Worm (Caenorhabditis elegans) whole organism, L2 larva: Measurements from ENCODE around the gene F44D12.10.
"Not testable (repeated sequence)": the region's sequence is repeated elsewhere in the genome, so short reads cannot be mapped to it uniquely, and the experiment has no call there.

Experiments
- C34F6.9 ChIP-seq: fragments of 150-350 bp; optimal IDR thresholded peaks from 2 replicates; lab custom pipeline; 2014; ENCODE audit warnings: missing biosample characterization, missing genetic modification characterization
- R02D3.7 ChIP-seq: fragments of 150-350 bp; optimal IDR thresholded peaks from 2 replicates; lab custom pipeline; 2014; ENCODE audit warnings: missing biosample characterization, missing genetic modification characterization
- Y55F3AM.14 ChIP-seq: fragments of 200-800 bp; sonication (Bioruptor generic); optimal IDR thresholded peaks from 2 replicates; lab custom pipeline; 2018; ENCODE audit warnings: mild to moderate bottlenecking, missing genetic modification characterization, missing compliant biosample characterization
- alr-1 ChIP-seq: fragments of 150-350 bp; optimal IDR thresholded peaks from 2 replicates; lab custom pipeline; 2014; ENCODE audit warnings: missing biosample characterization, missing genetic modification characterization
- aly-2 ChIP-seq: fragments of 150-350 bp; optimal IDR thresholded peaks from 2 replicates; lab custom pipeline; 2014; ENCODE audit warnings: missing biosample characterization, missing genetic modification characterization
- blmp-1 ChIP-seq: sonication (generic microtip); optimal IDR thresholded peaks from 2 replicates; lab custom pipeline; 2017; ENCODE audit warnings: missing genetic modification characterization, mild to moderate bottlenecking, missing compliant biosample characterization, antibody characterized with exemption, moderate library complexity; ENCODE audit not compliant: insufficient read depth
- ceh-16 ChIP-seq: fragments of 150-350 bp; optimal IDR thresholded peaks from 2 replicates; lab custom pipeline; 2014; ENCODE audit warnings: missing biosample characterization, missing genetic modification characterization
- ceh-82 ChIP-seq: fragments of 150-350 bp; optimal IDR thresholded peaks from 2 replicates; lab custom pipeline; 2014; ENCODE audit warnings: missing biosample characterization, missing genetic modification characterization
- crh-2 ChIP-seq: sonication (generic microtip); optimal IDR thresholded peaks from 2 replicates; lab custom pipeline; 2017; ENCODE audit warnings: missing biosample characterization, missing genetic modification characterization
- dmd-4 ChIP-seq: sonication (generic microtip); optimal IDR thresholded peaks from 2 replicates; lab custom pipeline; 2017; ENCODE audit warnings: missing biosample characterization, missing genetic modification characterization
- egl-27 ChIP-seq: sonication (generic microtip); optimal IDR thresholded peaks from 3 replicates; lab custom pipeline; 2017; ENCODE audit warnings: missing biosample characterization, missing genetic modification reagents, missing genetic modification characterization
- elt-3 ChIP-seq: sonication (generic microtip); optimal IDR thresholded peaks from 2 replicates; lab custom pipeline; 2017; ENCODE audit warnings: missing biosample characterization, missing genetic modification characterization
- fos-1 ChIP-seq: fragments of 150-350 bp; optimal IDR thresholded peaks from 2 replicates; lab custom pipeline; 2014; ENCODE audit warnings: missing biosample characterization, missing genetic modification characterization
- gmeb-1 ChIP-seq: fragments of 150-350 bp; optimal IDR thresholded peaks from 2 replicates; lab custom pipeline; 2014; ENCODE audit warnings: missing biosample characterization, missing genetic modification characterization
- lin-39 ChIP-seq: fragments of 150-350 bp; optimal IDR thresholded peaks from 2 replicates; lab custom pipeline; 2014; ENCODE audit warnings: missing biosample characterization, missing genetic modification reagents, missing genetic modification characterization
- lsy-2 ChIP-seq, 2 experiments: fragments of 150-350 bp in 1 of 2; sonication (generic microtip) in 1 of 2; optimal IDR thresholded peaks; 2 replicates each; lab custom pipeline; 2014 to 2017; ENCODE audit warnings: missing biosample characterization in 2 of 2, missing genetic modification characterization in 2 of 2
- mdl-1 ChIP-seq, 2 experiments: fragments of 150-350 bp in 1 of 2; sonication (generic microtip) in 1 of 2; optimal IDR thresholded peaks; 2 replicates each; lab custom pipeline; 2017; ENCODE audit warnings: missing biosample characterization in 2 of 2, missing genetic modification characterization in 2 of 2
- nhr-10 ChIP-seq: sonication (generic microtip); optimal IDR thresholded peaks from 2 replicates; lab custom pipeline; 2017; ENCODE audit warnings: missing biosample characterization, missing genetic modification characterization
- nhr-11 ChIP-seq: fragments of 150-350 bp; optimal IDR thresholded peaks from 2 replicates; lab custom pipeline; 2014; ENCODE audit warnings: missing biosample characterization, missing genetic modification characterization
- nhr-12 ChIP-seq: fragments of 150-350 bp; optimal IDR thresholded peaks from 2 replicates; lab custom pipeline; 2014; ENCODE audit warnings: missing biosample characterization, missing genetic modification characterization
- nhr-129 ChIP-seq: fragments of 150-350 bp; optimal IDR thresholded peaks from 2 replicates; lab custom pipeline; 2014; ENCODE audit warnings: missing biosample characterization, missing genetic modification characterization
- nhr-21 ChIP-seq: fragments of 150-350 bp; optimal IDR thresholded peaks from 2 replicates; lab custom pipeline; 2014; ENCODE audit warnings: missing biosample characterization, missing genetic modification characterization
- nhr-237 ChIP-seq: fragments of 150-350 bp; optimal IDR thresholded peaks from 2 replicates; lab custom pipeline; 2014; ENCODE audit warnings: missing biosample characterization, missing genetic modification characterization
- nhr-25 ChIP-seq: fragments of 150-350 bp; sonication (generic microtip); optimal IDR thresholded peaks from 3 replicates; lab custom pipeline; 2014; ENCODE audit warnings: missing biosample characterization, missing genetic modification characterization
- nhr-6 ChIP-seq: fragments of 150-350 bp; optimal IDR thresholded peaks from 2 replicates; lab custom pipeline; 2014; ENCODE audit warnings: missing biosample characterization, missing genetic modification characterization
- peb-1 ChIP-seq: fragments of 150-350 bp; optimal IDR thresholded peaks from 2 replicates; lab custom pipeline; 2014; ENCODE audit warnings: missing biosample characterization, missing genetic modification characterization
- sem-4 ChIP-seq: fragments of 150-350 bp; optimal IDR thresholded peaks from 2 replicates; lab custom pipeline; 2014; ENCODE audit warnings: missing biosample characterization, missing genetic modification reagents, missing genetic modification characterization
- skn-1 ChIP-seq: sonication (generic microtip); optimal IDR thresholded peaks from 2 replicates; lab custom pipeline; 2017; ENCODE audit warnings: missing biosample characterization, missing genetic modification characterization
- sma-3 ChIP-seq: sonication (generic microtip); optimal IDR thresholded peaks from 2 replicates; lab custom pipeline; 2016; ENCODE audit warnings: missing genetic modification reagents, missing genetic modification characterization, missing compliant biosample characterization
- sma-9 ChIP-seq, 2 experiments: fragments of 150-350 bp in 1 of 2; sonication (generic microtip) in 1 of 2; optimal IDR thresholded peaks; 2 replicates each; lab custom pipeline; 2014 to 2016; ENCODE audit warnings: missing genetic modification characterization in 2 of 2, mild to moderate bottlenecking in 1 of 2, missing biosample characterization in 1 of 2, missing compliant biosample characterization in 1 of 2, missing genetic modification reagents in 1 of 2, moderate library complexity in 1 of 2
- snpc-4 ChIP-seq: fragments of 150-350 bp; optimal IDR thresholded peaks from 2 replicates; lab custom pipeline; 2014; ENCODE audit warnings: missing biosample characterization, missing genetic modification characterization
- unc-39 ChIP-seq: fragments of 150-350 bp; optimal IDR thresholded peaks from 2 replicates; lab custom pipeline; 2014; ENCODE audit warnings: missing biosample characterization, missing genetic modification characterization
- unc-55 ChIP-seq: fragments of 150-350 bp; sonication (generic microtip); optimal IDR thresholded peaks from 3 replicates; lab custom pipeline; 2014; ENCODE audit warnings: missing biosample characterization, missing genetic modification reagents, missing genetic modification characterization
- zag-1 ChIP-seq: fragments of 150-350 bp; optimal IDR thresholded peaks from 2 replicates; lab custom pipeline; 2014; ENCODE audit warnings: missing biosample characterization, missing genetic modification characterization
- ztf-1 ChIP-seq: fragments of 200-800 bp; sonication (Bioruptor generic); conservative IDR thresholded peaks from 2 replicates; pipeline ENCODE4 v1.3.6; 2022; ENCODE audit warnings: missing genetic modification characterization, missing compliant biosample characterization
- ztf-4 ChIP-seq: fragments of 150-350 bp; optimal IDR thresholded peaks from 2 replicates; lab custom pipeline; 2014; ENCODE audit warnings: missing biosample characterization, missing genetic modification characterization

F44D12.10 gene

DNA sequence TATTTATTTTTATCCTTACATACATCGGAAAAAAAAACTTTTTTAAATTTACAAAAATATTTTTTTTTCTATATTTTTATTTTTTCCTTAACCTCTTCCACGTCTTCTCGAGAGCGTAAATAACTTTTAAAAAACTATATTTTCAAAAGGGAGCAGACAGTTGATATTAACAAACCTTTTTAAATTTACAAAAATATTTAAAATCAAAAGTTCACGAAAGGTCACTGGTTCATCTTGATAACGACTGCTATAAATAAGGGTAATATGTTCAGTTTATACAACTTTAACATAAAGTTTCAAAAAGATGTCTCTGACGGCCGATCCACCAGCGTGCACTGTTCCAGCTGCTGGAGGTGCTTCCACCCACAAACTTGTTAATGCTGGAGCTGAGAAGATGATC, 8.1 kb downstream of the F44D12.10 start, which contains the start of the genes F44D12.16 and msd-2:
Gene F44D12.16 (plus strand): TSS at position 301 of the 400 bp plus-strand sequence.
Gene msd-2 (plus strand): TSS at position 305 of the 400 bp plus-strand sequence.
- not testable (repeated sequence) for TF ChIP-seq nhr-11 (tag; lab: Kevin White, UChicago); ceh-82; dmd-4 (tag; lab: Kevin White, UChicago)

DNA sequence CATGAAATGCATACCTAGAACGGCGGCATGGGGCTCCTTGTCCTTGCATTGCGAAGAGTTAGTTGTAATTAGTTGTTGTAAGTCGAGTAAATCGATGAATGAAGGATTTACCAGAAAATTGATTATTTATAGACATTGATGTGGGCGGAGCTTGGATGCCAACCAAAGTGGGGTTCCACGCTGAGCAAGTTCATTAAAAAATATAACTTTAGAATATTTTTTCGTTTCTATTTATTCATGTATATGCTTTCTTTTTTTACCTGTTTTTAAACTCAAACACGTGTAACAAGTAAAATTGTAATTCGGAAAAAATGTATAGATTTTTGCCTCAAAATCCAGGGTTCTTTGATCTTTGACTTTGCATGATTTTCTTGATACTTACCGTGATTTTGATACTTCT, 9.3 kb downstream of the F44D12.10 start, which contains the start of gene gipc-2:
Gene gipc-2 (minus strand): TSS at position 101 of the 400 bp plus-strand sequence.
- TF ChIP-seq unc-55 (no peak), sem-4 (tag; lab: Kevin White, UChicago) (no peak), nhr-6 (tag; lab: Kevin White, UChicago) (no peak), nhr-11 (tag; lab: Kevin White, UChicago) (no peak), elt-3 (tag; lab: Kevin White, UChicago) (no peak), lsy-2 (tag; optimal IDR thresholded peaks at IDR 0.05; lab: Kevin White, UChicago) (no peak), skn-1 (tag; lab: Kevin White, UChicago) (no peak), nhr-12 (tag; lab: Kevin White, UChicago) (no peak), nhr-21 (tag; lab: Kevin White, UChicago) (no peak), Y55F3AM.14 (no peak), peb-1 (tag; lab: Kevin White, UChicago) (no peak), sma-9 (GFP tag; optimal IDR thresholded peaks at IDR 0.05; lab: Kevin White, UChicago) (no peak), sma-9 (tag; optimal IDR thresholded peaks at IDR 0.05; lab: Kevin White, UChicago) (no peak), C34F6.9 (tag; lab: Kevin White, UChicago) (no peak), ceh-16 (tag; lab: Kevin White, UChicago) (no peak), R02D3.7 (tag; lab: Kevin White, UChicago) (no peak), aly-2 (tag; lab: Kevin White, UChicago) (no peak), mdl-1 (tag; optimal IDR thresholded peaks at IDR 0.05; lab: Kevin White, UChicago) (no peak), unc-39 (tag; lab: Kevin White, UChicago) (no peak)

DNA sequence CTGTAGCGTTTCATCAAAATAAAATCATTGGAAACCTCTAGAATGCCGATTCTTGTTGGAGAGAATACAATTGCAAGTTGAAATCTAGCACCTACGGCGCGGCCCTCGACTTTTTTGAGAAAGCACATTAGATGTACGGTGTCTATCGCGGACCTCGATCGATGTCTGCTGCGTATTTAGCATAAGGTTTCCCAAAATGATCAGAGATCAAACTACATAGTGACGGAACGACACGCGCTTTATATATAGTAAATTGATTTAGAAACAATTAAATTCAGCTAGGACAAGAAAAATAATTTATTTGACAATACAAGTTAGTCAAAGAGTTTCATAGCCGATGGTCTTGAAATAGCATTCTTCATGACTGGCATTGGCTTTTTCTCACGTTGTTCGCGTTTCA, 10.7 kb downstream of the F44D12.10 start:
- no peak for TF ChIP-seq fos-1 (tag; lab: Kevin White, UChicago)
- TF ChIP-seq crh-2 (tag; lab: Kevin White, UChicago): no peak
- TF ChIP-seq R02D3.7 (tag; lab: Kevin White, UChicago): no peak
- TF ChIP-seq ztf-4 (tag; lab: Kevin White, UChicago): no peak
- TF ChIP-seq sma-3 (GFP tag; lab: Kevin White, UChicago): no peak
- TF ChIP-seq nhr-25 (tag; lab: Kevin White, UChicago): no peak
- TF ChIP-seq zag-1 (tag; lab: Kevin White, UChicago): no peak
- TF ChIP-seq nhr-237 (tag; lab: Kevin White, UChicago): no peak
- TF ChIP-seq unc-55: no peak
- TF ChIP-seq blmp-1 (tag; lab: Kevin White, UChicago): no peak
- TF ChIP-seq snpc-4 (tag; lab: Kevin White, UChicago): no peak
- no peak for TF ChIP-seq ztf-1

DNA sequence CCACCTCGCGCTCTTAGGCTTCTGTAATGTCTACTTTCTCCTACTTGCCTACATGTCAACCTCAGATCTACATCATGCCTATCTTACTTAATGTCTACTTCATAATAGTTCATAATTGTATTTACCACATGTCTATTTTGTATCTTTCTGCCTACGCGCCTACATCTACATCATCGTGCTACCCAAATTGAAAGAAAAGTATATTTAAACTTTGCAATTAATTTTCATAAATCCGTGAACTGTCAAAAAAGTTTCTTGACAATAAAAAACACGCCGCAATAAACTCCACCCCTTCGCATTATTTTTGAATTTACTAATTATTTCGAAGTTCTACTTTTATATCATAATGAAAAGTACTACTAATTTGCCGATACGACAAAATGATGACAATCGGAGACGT, 13.9 kb downstream of the F44D12.10 start, which contains the start of gene F44D12.8:
Gene F44D12.8 (plus strand): TSS at position 301 of the 400 bp plus-strand sequence.
- TF ChIP-seq zag-1 (tag; lab: Kevin White, UChicago) (no peak), Y55F3AM.14 (no peak), ceh-16 (tag; lab: Kevin White, UChicago) (no peak), egl-27 (tag; lab: Kevin White, UChicago) (no peak), nhr-21 (tag; lab: Kevin White, UChicago) (no peak), fos-1 (tag; lab: Kevin White, UChicago) (no peak), nhr-129 (tag; lab: Kevin White, UChicago) (no peak), nhr-25 (tag; lab: Kevin White, UChicago) (no peak), lsy-2 (tag; optimal IDR thresholded peaks at IDR 0.05; lab: Kevin White, UChicago) (no peak), gmeb-1 (tag; lab: Kevin White, UChicago) (no peak), nhr-10 (no peak), skn-1 (tag; lab: Kevin White, UChicago) (no peak), alr-1 (no peak), lin-39 (no peak), sem-4 (tag; lab: Kevin White, UChicago) (no peak), unc-55 (no peak)
